Fruit fly (Drosophila melanogaster): ENCODE data around the gene CG32022.

The CG32022 gene

dm6 chr3L:8700643-8701208 lies 20.3 kb downstream of the CG32022 start (continued):
- TF ChIP-seq klu (GFP tag; IDR thresholded peaks at IDR 0.05) (no peak; the same call in none of the 2 replicates), CG43689 (GFP tag; IDR thresholded peaks at IDR 0.05) (no peak), CG4282 (GFP tag; optimal IDR thresholded peaks at IDR 0.05) (no peak), CG1024 (GFP tag; IDR thresholded peaks at IDR 0.05) (0 out of 2 replicates have a peak, but pooled peaks have one; percentile 12), CG13296 (GFP tag; optimal IDR thresholded peaks at IDR 0.05) (peak; percentile 71), en (GFP tag; optimal IDR thresholded peaks at IDR 0.05) (peak; percentile 60), mirr (GFP tag; optimal IDR thresholded peaks at IDR 0.05) (peak; percentile 67), unpg (GFP tag; optimal IDR thresholded peaks at IDR 0.05) (peak; percentile 83), kni (GFP tag; optimal IDR thresholded peaks at IDR 0.05) (peak; percentile 19), CG18011 (GFP tag; optimal IDR thresholded peaks at IDR 0.05) (peak; percentile 60), bcd (GFP tag; optimal IDR thresholded peaks at IDR 0.05) (peak; percentile 84), Oaz (GFP tag; IDR thresholded peaks at IDR 0.05) (peak; percentile 71), Hand (GFP tag; optimal IDR thresholded peaks at IDR 0.05) (peak; percentile 74), bsh (GFP tag; optimal IDR thresholded peaks at IDR 0.05) (peak; percentile 32 to 82), Mrtf (GFP tag; IDR thresholded peaks at IDR 0.05) (peak; percentile 60; the same call in 1 of the 3 replicates), ro (GFP tag; IDR thresholded peaks at IDR 0.05) (peak; percentile 50; the same call in 1 of the 2 replicates), Deaf1 (tag; optimal IDR thresholded peaks at IDR 0.05) (peak; percentile 82), fru (optimal IDR thresholded peaks at IDR 0.05) (no peak), CG12391 (tag; optimal IDR thresholded peaks at IDR 0.05) (peak; percentile 83), CG3847 (GFP tag; IDR thresholded peaks at IDR 0.05) (peak; percentile 82), Usf (GFP tag; optimal IDR thresholded peaks at IDR 0.05) (peak; percentile 59), CG5180 (GFP tag; optimal IDR thresholded peaks at IDR 0.05) (peak; percentile 46), Hr3 (GFP tag; optimal IDR thresholded peaks at IDR 0.05) (peak; percentile 82), cato (GFP tag; optimal IDR thresholded peaks at IDR 0.05; ENCODE audit: borderline replicate concordance) (peak; percentile 61), vfl (GFP tag; optimal IDR thresholded peaks at IDR 0.05) (peak; percentile 60), Sox100B (GFP tag; optimal IDR thresholded peaks at IDR 0.05) (peak; percentile 71), sens (GFP tag) (peak; percentile 96), trem (tag; optimal IDR thresholded peaks at IDR 0.05) (peak; percentile 43), CG17361 (GFP tag; IDR thresholded peaks at IDR 0.05) (peak; percentile 84), CG13775 (GFP tag; optimal IDR thresholded peaks at IDR 0.05) (peak; percentile 80), CG12236 (GFP tag; optimal IDR thresholded peaks at IDR 0.05) (peak; percentile 56), Dbx (GFP tag; IDR thresholded peaks at IDR 0.05) (peak; percentile 69; the same call in 2 of the 3 replicates), jumu (GFP tag; optimal IDR thresholded peaks at IDR 0.05) (peak; percentile 74), CG17568 (GFP tag; optimal IDR thresholded peaks at IDR 0.05) (peak; percentile 52), al (GFP tag; IDR thresholded peaks at IDR 0.05) (peak; percentile 55), fd96Cb (tag; optimal IDR thresholded peaks at IDR 0.05) (peak; percentile 70), CG5245 (GFP tag; optimal IDR thresholded peaks at IDR 0.05) (peak; percentile 50), ken (GFP tag; IDR thresholded peaks at IDR 0.05) (peak; percentile 60; the same call in 1 of the 3 replicates), CG6791 (GFP tag; IDR thresholded peaks at IDR 0.05; ENCODE audit: partially characterized antibody) (no peak), CG4328 (GFP tag; optimal IDR thresholded peaks at IDR 0.05) (peak; percentile 16), bowl (GFP tag; IDR thresholded peaks at IDR 0.05) (no peak), Rx (GFP tag; IDR thresholded peaks at IDR 0.05) (peak; percentile 52), sens-2 (GFP tag; IDR thresholded peaks at IDR 0.05) (0 out of 2 replicates have a peak, but pooled peaks have one; percentile 2), CG10565 (GFP tag; optimal IDR thresholded peaks at IDR 0.05) (no peak), Drgx (GFP tag; IDR thresholded peaks at IDR 0.05) (peak; percentile 59; the same call in 1 of the 2 replicates), pros (GFP tag; optimal IDR thresholded peaks at IDR 0.05) (no peak), gt (GFP tag; IDR thresholded peaks at IDR 0.05) (no peak), psq (GFP tag; optimal IDR thresholded peaks at IDR 0.05) (peak; percentile 17), CG10209 (GFP tag; optimal IDR thresholded peaks at IDR 0.05) (peak; percentile 83), Max (GFP tag; optimal IDR thresholded peaks at IDR 0.05) (peak; percentile 71)
